Worm (Caenorhabditis elegans): ENCODE data around the gene lelo-1.

DNA sequence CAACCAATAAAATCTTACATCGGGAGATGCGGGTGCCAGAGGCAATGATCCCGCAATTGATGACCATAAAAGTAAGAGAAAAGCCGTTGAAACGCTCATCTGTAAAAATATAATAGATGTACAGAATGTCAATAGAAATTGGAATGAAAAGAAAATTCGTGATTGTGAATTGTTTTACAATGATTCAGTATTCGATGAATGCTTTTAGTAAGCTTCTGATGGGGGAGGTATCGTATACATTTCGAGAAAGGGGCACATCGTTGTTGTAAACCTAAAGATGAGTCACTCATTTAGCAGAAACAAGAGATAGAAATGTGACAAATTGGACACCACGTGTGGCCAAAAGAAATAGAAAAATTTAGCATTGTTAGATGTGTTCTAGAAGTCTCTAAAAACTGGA is 23.6 kb upstream of the lelo-1 start, which contains the start of gene C30B5.6:
- TF ChIP-seq R02D3.7 (tag; optimal IDR thresholded peaks at IDR 0.05) (no peak), nhr-76 (tag; optimal IDR thresholded peaks at IDR 0.05) (no peak), nhr-237 (tag; optimal IDR thresholded peaks at IDR 0.05) (no peak), ceh-82 (tag; optimal IDR thresholded peaks at IDR 0.05) (no peak), nhr-11 (tag; optimal IDR thresholded peaks at IDR 0.05) (no peak), pha-4 (tag; optimal IDR thresholded peaks at IDR 0.05) (no peak), elt-2 (tag; optimal IDR thresholded peaks at IDR 0.05) (no peak), elt-3 (tag; optimal IDR thresholded peaks at IDR 0.05) (no peak), snpc-4 (tag; optimal IDR thresholded peaks at IDR 0.05) (no peak), mdl-1 (tag; optimal IDR thresholded peaks at IDR 0.05) (no peak), ceh-16 (tag; optimal IDR thresholded peaks at IDR 0.05) (no peak)

All from whole organism, L3 larva.